Fruit fly (Drosophila melanogaster): ENCODE results near the gene Tpr2.

dm6 chr2L:16535673-16536144 is 44.4 kb downstream of the Tpr2 start:
- no peak for TF ChIP-seq psq (optimal IDR thresholded peaks at IDR 0.05)
- TF ChIP-seq usp (GFP tag; optimal IDR thresholded peaks at IDR 0.05) = no peak
- TF ChIP-seq pan (optimal IDR thresholded peaks at IDR 0.05) = no peak
